Fruit fly (Drosophila melanogaster) whole organism, embryonic: ENCODE results near the gene Usp8.

Experiments used
- Ada2b ChIP-seq: fragments of 200-800 bp; sonication (Bioruptor generic); IDR thresholded peaks from 2 replicates; pipeline ENCODE4 v1.3.6; 2022; ENCODE audit warnings: missing biosample characterization, missing genetic modification characterization
- Aef1 ChIP-seq: fragments of 200-800 bp; sonication (Bioruptor generic); IDR thresholded peaks from 3 replicates; pipeline ENCODE4 v1.3.6; 2022; ENCODE audit warnings: missing biosample characterization, missing genetic modification characterization
- Asciz ChIP-seq: fragments of 200-800 bp; sonication (Bioruptor generic); optimal IDR thresholded peaks from 2 replicates; lab custom pipeline; 2017; ENCODE audit warnings: missing biosample characterization, mild to moderate bottlenecking, missing genetic modification characterization, missing genetic modification reagents
- Atf6 ChIP-seq: fragments of 200-800 bp; sonication (Bioruptor generic); IDR thresholded peaks from 2 replicates; pipeline ENCODE4 v1.3.6; 2022; ENCODE audit warnings: missing biosample characterization, missing genetic modification characterization
- CG1024 ChIP-seq: fragments of 200-800 bp; sonication (Bioruptor generic); IDR thresholded peaks from 2 replicates; pipeline ENCODE4 v1.3.6; 2022; ENCODE audit warnings: missing biosample characterization, missing genetic modification characterization
- CG10462 ChIP-seq: fragments of 200-800 bp; sonication (Bioruptor generic); optimal IDR thresholded peaks from 2 replicates; lab custom pipeline; 2016; ENCODE audit warnings: missing biosample characterization, missing genetic modification characterization
- CG11695 ChIP-seq: fragments of 200-800 bp; sonication (Bioruptor generic); IDR thresholded peaks from 3 replicates; pipeline ENCODE4 v1.3.6; 2022; ENCODE audit warnings: missing biosample characterization, missing genetic modification characterization
- CG12155 ChIP-seq: fragments of 200-800 bp; sonication (Bioruptor generic); optimal IDR thresholded peaks from 3 replicates; lab custom pipeline; 2016; ENCODE audit warnings: missing biosample characterization, missing genetic modification characterization
- CG12769 ChIP-seq: fragments of 200-800 bp; sonication (Bioruptor generic); optimal IDR thresholded peaks from 2 replicates; lab custom pipeline; 2019; ENCODE audit warnings: missing biosample characterization, mild to moderate bottlenecking, missing genetic modification characterization, moderate library complexity
- CG13287 ChIP-seq: fragments of 200-800 bp; sonication (Bioruptor generic); IDR thresholded peaks from 2 replicates; pipeline ENCODE4 v1.3.6; 2022; ENCODE audit warnings: missing biosample characterization, missing genetic modification characterization; ENCODE audit not compliant: partially characterized antibody
- CG13424 ChIP-seq: fragments of 200-800 bp; sonication (Bioruptor generic); optimal IDR thresholded peaks from 2 replicates; lab custom pipeline; 2019; ENCODE audit warnings: missing biosample characterization, mild to moderate bottlenecking, missing genetic modification characterization, moderate library complexity
- CG14667 ChIP-seq: fragments of 200-800 bp; sonication (Bioruptor generic); IDR thresholded peaks from 2 replicates; pipeline ENCODE4 v1.3.6; 2022; ENCODE audit warnings: missing biosample characterization, missing genetic modification characterization
- CG1529 ChIP-seq: fragments of 200-800 bp; sonication (Bioruptor generic); optimal IDR thresholded peaks from 3 replicates; lab custom pipeline; 2018; ENCODE audit warnings: missing biosample characterization, missing genetic modification characterization
- CG15601 ChIP-seq: fragments of 200-800 bp; sonication (Bioruptor generic); optimal IDR thresholded peaks from 3 replicates; lab custom pipeline; 2019; ENCODE audit warnings: missing biosample characterization, mild to moderate bottlenecking, missing genetic modification characterization, moderate library complexity
- CG16863 ChIP-seq: fragments of 200-800 bp; sonication (Bioruptor generic); optimal IDR thresholded peaks from 3 replicates; lab custom pipeline; 2016; ENCODE audit warnings: missing biosample characterization, missing genetic modification characterization
- CG17328 ChIP-seq: fragments of 200-800 bp; sonication (Bioruptor generic); IDR thresholded peaks from 2 replicates; pipeline ENCODE4 v1.3.6; 2022; ENCODE audit warnings: missing biosample characterization, missing genetic modification characterization
- CG17612 ChIP-seq: fragments of 200-800 bp; sonication (Bioruptor generic); IDR thresholded peaks from 2 replicates; pipeline ENCODE4 v1.3.6; 2022; ENCODE audit warnings: missing biosample characterization, missing genetic modification characterization
- CG2202 ChIP-seq: fragments of 200-800 bp; sonication (Bioruptor generic); optimal IDR thresholded peaks from 2 replicates; lab custom pipeline; 2018; ENCODE audit warnings: missing biosample characterization, mild to moderate bottlenecking, missing genetic modification characterization
- CG2875 ChIP-seq: fragments of 200-800 bp; sonication (Bioruptor generic); optimal IDR thresholded peaks from 2 replicates; lab custom pipeline; 2017; ENCODE audit warnings: missing biosample characterization, mild to moderate bottlenecking, missing genetic modification characterization, missing genetic modification reagents
- CG30431 ChIP-seq: fragments of 200-800 bp; sonication (Bioruptor generic); optimal IDR thresholded peaks from 2 replicates; lab custom pipeline; 2017; ENCODE audit warnings: missing biosample characterization, missing genetic modification characterization
- CG32772 ChIP-seq: fragments of 200-800 bp; sonication (Bioruptor generic); IDR thresholded peaks from 2 replicates; pipeline ENCODE4 v1.3.6; 2022; ENCODE audit warnings: missing biosample characterization, missing genetic modification characterization
- CG3838 ChIP-seq: fragments of 200-800 bp; sonication (Bioruptor generic); optimal IDR thresholded peaks from 3 replicates; lab custom pipeline; 2016; ENCODE audit warnings: missing biosample characterization, missing genetic modification characterization
- CG4282 ChIP-seq: fragments of 200-800 bp; sonication (Bioruptor generic); optimal IDR thresholded peaks from 2 replicates; lab custom pipeline; 2016; ENCODE audit warnings: missing biosample characterization, missing genetic modification characterization
- CG4707 ChIP-seq: fragments of 200-800 bp; sonication (Bioruptor generic); optimal IDR thresholded peaks from 2 replicates; lab custom pipeline; 2018; ENCODE audit warnings: missing biosample characterization, mild to moderate bottlenecking, missing genetic modification characterization, moderate library complexity
- CG6272 ChIP-seq: fragments of 200-800 bp; sonication (Bioruptor generic); IDR thresholded peaks from 2 replicates; pipeline ENCODE4 v1.3.6; 2022; ENCODE audit warnings: missing biosample characterization, missing genetic modification characterization
- CG8388 ChIP-seq: fragments of 200-800 bp; sonication (Bioruptor generic); optimal IDR thresholded peaks from 2 replicates; lab custom pipeline; 2019; ENCODE audit warnings: missing biosample characterization, mild to moderate bottlenecking, missing genetic modification characterization, moderate library complexity
- Doc2 ChIP-seq: fragments of 200-800 bp; sonication (Bioruptor generic); IDR thresholded peaks from 2 replicates; pipeline ENCODE4 v1.3.6; 2022; ENCODE audit warnings: missing biosample characterization, missing genetic modification characterization
- Dp ChIP-seq: fragments of 200-800 bp; sonication (Bioruptor generic); optimal IDR thresholded peaks from 2 replicates; lab custom pipeline; 2018; ENCODE audit warnings: missing biosample characterization, mild to moderate bottlenecking, missing genetic modification characterization, moderate library complexity
- Dref ChIP-seq: fragments of 200-800 bp; sonication (Bioruptor generic); IDR thresholded peaks from 2 replicates; pipeline ENCODE4 v1.3.6; 2022; ENCODE audit warnings: missing biosample characterization, missing genetic modification characterization
- Hr39 ChIP-seq: fragments of >200 bp; optimal IDR thresholded peaks from 2 replicates; lab custom pipeline; 2017
- Med ChIP-seq: fragments of 200-800 bp; sonication (Bioruptor generic); peaks from one replicate; lab custom pipeline; 2016; ENCODE audit warnings: missing biosample characterization, missing genetic modification characterization, mild to moderate bottlenecking, inconsistent platforms, moderate library complexity
- Nf-YC ChIP-seq: fragments of 200-800 bp; optimal IDR thresholded peaks from 3 replicates; lab custom pipeline; 2019; ENCODE audit warnings: missing biosample characterization, mild to moderate bottlenecking, missing genetic modification characterization, moderate library complexity
- Opbp ChIP-seq: fragments of 200-800 bp; sonication (Bioruptor generic); IDR thresholded peaks from 3 replicates; pipeline ENCODE4 v1.3.6; 2022; ENCODE audit warnings: missing biosample characterization, missing genetic modification characterization; ENCODE audit not compliant: partially characterized antibody
- Sin3A ChIP-seq: fragments of >200 bp; optimal IDR thresholded peaks from 2 replicates; lab custom pipeline; 2018
- Sox102F ChIP-seq: fragments of 200-800 bp; sonication (Bioruptor generic); optimal IDR thresholded peaks from 2 replicates; lab custom pipeline; 2018; ENCODE audit warnings: missing biosample characterization, mild to moderate bottlenecking, missing genetic modification characterization, moderate library complexity
- al ChIP-seq: fragments of 200-800 bp; sonication (Bioruptor generic); IDR thresholded peaks from 2 replicates; pipeline ENCODE4 v1.3.6; 2022; ENCODE audit warnings: missing biosample characterization, missing genetic modification characterization
- bcd ChIP-seq: fragments of 200-800 bp; sonication (Bioruptor generic); optimal IDR thresholded peaks from 2 replicates; lab custom pipeline; 2017; ENCODE audit warnings: missing biosample characterization, mild to moderate bottlenecking, missing genetic modification characterization
- crp ChIP-seq, 2 experiments: fragments of 200-800 bp; sonication (Bioruptor generic); optimal IDR thresholded peaks; 2 replicates in 1 of 2; 3 replicates in 1 of 2; lab custom pipeline; 2017; ENCODE audit warnings: missing biosample characterization in 2 of 2, missing genetic modification characterization in 2 of 2, mild to moderate bottlenecking in 1 of 2, moderate library complexity in 1 of 2
- da ChIP-seq: fragments of 200-800 bp; sonication (Bioruptor generic); optimal IDR thresholded peaks from 2 replicates; lab custom pipeline; 2016; ENCODE audit warnings: missing biosample characterization, missing genetic modification characterization
- fd64A ChIP-seq: fragments of 200-800 bp; sonication (Bioruptor generic); optimal IDR thresholded peaks from 3 replicates; lab custom pipeline; 2018; ENCODE audit warnings: missing biosample characterization, mild to moderate bottlenecking, missing genetic modification characterization
- ham ChIP-seq: fragments of 200-800 bp; sonication (Bioruptor generic); IDR thresholded peaks from 2 replicates; pipeline ENCODE4 v1.3.6; 2022; ENCODE audit warnings: missing biosample characterization, missing genetic modification characterization
- kay ChIP-seq: fragments of 200-800 bp; sonication (Bioruptor generic); optimal IDR thresholded peaks from 2 replicates; lab custom pipeline; 2016; ENCODE audit warnings: missing biosample characterization, missing genetic modification characterization
- knrl ChIP-seq: fragments of 200-800 bp; sonication (Bioruptor generic); IDR thresholded peaks from 3 replicates; pipeline ENCODE4 v1.3.6; 2022; ENCODE audit warnings: missing biosample characterization, missing genetic modification characterization; ENCODE audit not compliant: partially characterized antibody
- lola ChIP-seq, 3 experiments: fragments of >200 bp in 2 of 3; fragments of 200-800 bp in 1 of 3; sonication (Bioruptor generic) in 1 of 3; optimal IDR thresholded peaks; 2 replicates each; lab custom pipeline; 2017 to 2019; ENCODE audit warnings: missing biosample characterization in 3 of 3, missing genetic modification characterization in 3 of 3, mild to moderate bottlenecking in 1 of 3, moderate library complexity in 1 of 3
- run ChIP-seq: fragments of 200-800 bp; sonication (Bioruptor generic); optimal IDR thresholded peaks from 3 replicates; lab custom pipeline; 2018; ENCODE audit warnings: missing biosample characterization, mild to moderate bottlenecking, missing genetic modification characterization
- sens-2 ChIP-seq: fragments of 200-800 bp; sonication (Bioruptor generic); IDR thresholded peaks from 2 replicates; pipeline ENCODE4 v1.3.6; 2022; ENCODE audit warnings: missing biosample characterization, missing genetic modification characterization
- sr ChIP-seq: fragments of 200-800 bp; sonication (Bioruptor generic); IDR thresholded peaks from 3 replicates; pipeline ENCODE4 v1.3.6; 2022; ENCODE audit warnings: missing biosample characterization, missing genetic modification characterization
- zfh2 ChIP-seq: fragments of 200-800 bp; sonication (Bioruptor generic); optimal IDR thresholded peaks from 2 replicates; lab custom pipeline; 2016; ENCODE audit warnings: missing biosample characterization, missing genetic modification characterization

Usp8 gene

dm6 chr3R:21111046-21111480 is 23.0 kb upstream of the Usp8 start, which contains the start of gene Rab11 (continued):
- TF ChIP-seq CG3838 (GFP tag; lab: Kevin White, UChicago) (no peak), CG1024 (GFP tag; lab: Robert Waterston, UW) (no peak), Sin3A (lab: Kevin White, UChicago) (peak; percentile 23), CG17328 (no peak), kay (GFP tag; lab: Kevin White, UChicago) (peak; percentile 66), Dp (GFP tag; lab: Kevin White, UChicago) (peak; percentile 53), CG2202 (no peak), CG4707 (GFP tag; lab: Kevin White, UChicago) (no peak), Sox102F (GFP tag; lab: Kevin White, UChicago) (peak; percentile 47), Atf6 (GFP tag; lab: Robert Waterston, UW) (peak; percentile 55; the same call in 1 of the 2 replicates), lola (GFP tag; optimal IDR thresholded peaks at IDR 0.05; lab: Kevin White, UChicago) (peak in 1 of 3 experiments; percentile 56), CG32772 (GFP tag; lab: Robert Waterston, UW) (no peak), CG15601 (tag; lab: Kevin White, UChicago) (peak; percentile 26), CG17612 (GFP tag; lab: Robert Waterston, UW) (no peak), zfh2 (GFP tag; lab: Kevin White, UChicago) (peak; percentile 23), crp (GFP tag; optimal IDR thresholded peaks at IDR 0.05; lab: Kevin White, UChicago) (peak in 1 of 2 experiments; percentile 15), Ada2b (GFP tag; lab: Robert Waterston, UW) (0 out of 2 replicates have a peak, but pooled peaks have one; percentile 14), CG13424 (tag; lab: Kevin White, UChicago) (peak; percentile 59), CG16863 (GFP tag; lab: Kevin White, UChicago) (no peak), Opbp (GFP tag; lab: Robert Waterston, UW) (peak; percentile 80), Asciz (GFP tag; lab: Kevin White, UChicago) (peak; percentile 40), CG11695 (GFP tag; lab: Robert Waterston, UW) (0 out of 3 replicates have a peak, but pooled peaks have one; percentile 25), CG4282 (no peak), CG30431 (no peak), ham (no peak), knrl (GFP tag; lab: Robert Waterston, UW) (peak; percentile 96), Med (GFP tag; lab: Kevin White, UChicago) (peak; percentile 57), al (GFP tag; lab: Robert Waterston, UW) (peak; percentile 38; the same call in 1 of the 2 replicates), CG2875 (no peak), CG12155 (GFP tag; lab: Kevin White, UChicago) (peak; percentile 99), CG6272 (GFP tag; lab: Robert Waterston, UW) (peak; percentile 34; the same call in 1 of the 2 replicates), CG8388 (peak; percentile 21), Dref (peak; percentile 67), Doc2 (GFP tag; lab: Robert Waterston, UW) (no peak), Nf-YC (tag; lab: Kevin White, UChicago) (peak; percentile 55), bcd (peak; percentile 30), CG12769 (tag; lab: Kevin White, UChicago) (no peak), sr (GFP tag; lab: Robert Waterston, UW) (no peak), CG1529 (GFP tag; lab: Kevin White, UChicago) (no peak), da (GFP tag; lab: Kevin White, UChicago) (no peak), Aef1 (GFP tag; lab: Robert Waterston, UW) (peak; percentile 18; the same call in 1 of the 3 replicates), sens-2 (GFP tag; lab: Robert Waterston, UW) (no peak), CG13287 (GFP tag; lab: Robert Waterston, UW) (peak; percentile 89), CG10462 (GFP tag; lab: Kevin White, UChicago) (peak; percentile 2), CG14667 (no peak), fd64A (GFP tag; lab: Kevin White, UChicago) (no peak), run (tag; lab: Kevin White, UChicago) (no peak), Hr39 (lab: Kevin White, UChicago) (no peak)
